Fruit fly (Drosophila melanogaster): Measurements from ENCODE around the gene CG14647.

CG14647 gene

dm6 chr3R:4399810-4400496 is 357 bp upstream of the CG14647 start:
- TF ChIP-seq Jra (GFP tag; optimal IDR thresholded peaks at IDR 0.05), result no peak
- TF ChIP-seq Hr83 (GFP tag; optimal IDR thresholded peaks at IDR 0.05; ENCODE audit: poor library complexity, severe bottlenecking), result no peak
- TF ChIP-seq ey (GFP tag; optimal IDR thresholded peaks at IDR 0.05), result no peak
- no peak for TF ChIP-seq OdsH (GFP tag; optimal IDR thresholded peaks at IDR 0.05)
- no peak for TF ChIP-seq pan (optimal IDR thresholded peaks at IDR 0.05)
- TF ChIP-seq woc (GFP tag; optimal IDR thresholded peaks at IDR 0.05), result peak; percentile 62
- TF ChIP-seq sage (GFP tag; optimal IDR thresholded peaks at IDR 0.05), result no peak
- TF ChIP-seq tai (GFP tag; optimal IDR thresholded peaks at IDR 0.05), result no peak
- TF ChIP-seq rgr (GFP tag; optimal IDR thresholded peaks at IDR 0.05), result no peak
- no peak for TF ChIP-seq Rel (GFP tag; optimal IDR thresholded peaks at IDR 0.05)
- TF ChIP-seq Rel (tag; optimal IDR thresholded peaks at IDR 0.05), result no peak
- peak; percentile 11 for TF ChIP-seq h (GFP tag; optimal IDR thresholded peaks at IDR 0.05)
- no peak for TF ChIP-seq CrebA (GFP tag; optimal IDR thresholded peaks at IDR 0.05; ENCODE audit: borderline replicate concordance)
- TF ChIP-seq HLH106 (tag; optimal IDR thresholded peaks at IDR 0.05), result peak; percentile 28
- no peak for TF ChIP-seq Myc (optimal IDR thresholded peaks at IDR 0.05)
- TF ChIP-seq Dif (GFP tag; optimal IDR thresholded peaks at IDR 0.05; ENCODE audit: partially characterized antibody), result no peak
- no peak for TF ChIP-seq foxo (GFP tag; optimal IDR thresholded peaks at IDR 0.05)
- no peak for TF ChIP-seq brk (GFP tag; optimal IDR thresholded peaks at IDR 0.05)
- no peak for TF ChIP-seq Vsx2 (GFP tag; optimal IDR thresholded peaks at IDR 0.05; ENCODE audit: partially characterized antibody)
- TF ChIP-seq Dfd (GFP tag; optimal IDR thresholded peaks at IDR 0.05), result no peak
- no peak for TF ChIP-seq Hnf4 (GFP tag; optimal IDR thresholded peaks at IDR 0.05)
- TF ChIP-seq Mio (GFP tag; optimal IDR thresholded peaks at IDR 0.05), result no peak
- TF ChIP-seq usp (GFP tag; optimal IDR thresholded peaks at IDR 0.05), result no peak
- no peak for TF ChIP-seq br (GFP tag; optimal IDR thresholded peaks at IDR 0.05)
- no peak for TF ChIP-seq GATAd (GFP tag; optimal IDR thresholded peaks at IDR 0.05)
- no peak for TF ChIP-seq CG32264 (GFP tag; optimal IDR thresholded peaks at IDR 0.05)
- TF ChIP-seq fru (GFP tag; optimal IDR thresholded peaks at IDR 0.05), result no peak
- peak; percentile 16 for TF ChIP-seq dmrt93B (GFP tag; optimal IDR thresholded peaks at IDR 0.05)
- TF ChIP-seq dsf (GFP tag; optimal IDR thresholded peaks at IDR 0.05; ENCODE audit: borderline replicate concordance), result no peak
- TF ChIP-seq psq (GFP tag; optimal IDR thresholded peaks at IDR 0.05), result peak; percentile 65
- TF ChIP-seq Abd-B (GFP tag; optimal IDR thresholded peaks at IDR 0.05), result peak; percentile 48
- no peak for TF ChIP-seq lola (GFP tag; optimal IDR thresholded peaks at IDR 0.05)
- TF ChIP-seq Sp1 (GFP tag; optimal IDR thresholded peaks at IDR 0.05), result no peak
- no peak for TF ChIP-seq dl (GFP tag; optimal IDR thresholded peaks at IDR 0.05; ENCODE audit: insufficient read depth in 1 of 2, partially characterized antibody in 2 of 2)
- no peak for TF ChIP-seq jim (GFP tag; optimal IDR thresholded peaks at IDR 0.05)
- peak; percentile 67 for TF ChIP-seq Hr78 (GFP tag; optimal IDR thresholded peaks at IDR 0.05)
- peak; percentile 88 for TF ChIP-seq N (GFP tag; optimal IDR thresholded peaks at IDR 0.05)
- no peak for TF ChIP-seq sv (GFP tag; optimal IDR thresholded peaks at IDR 0.05)
- no peak for TF ChIP-seq CG9705 (GFP tag; optimal IDR thresholded peaks at IDR 0.05)

dm6 chr3R:4401977-4402589 is 1.8 kb downstream of the CG14647 start, which contains the start of gene CG9853:
CG9853 (minus strand) TSS chr3R:4402027.
- TF ChIP-seq lola (GFP tag; optimal IDR thresholded peaks at IDR 0.05), result no peak
- peak; percentile 92 for TF ChIP-seq Dfd (GFP tag; optimal IDR thresholded peaks at IDR 0.05)
- no peak for TF ChIP-seq Dif (GFP tag; optimal IDR thresholded peaks at IDR 0.05; ENCODE audit: partially characterized antibody)
- TF ChIP-seq rgr (GFP tag; optimal IDR thresholded peaks at IDR 0.05), result no peak
- TF ChIP-seq br (GFP tag; optimal IDR thresholded peaks at IDR 0.05), result no peak

Data from whole organism, wandering third instar larva.